Worm (Caenorhabditis elegans): Measurements from ENCODE around the gene Y75B8A.33.

The Y75B8A.33 gene

DNA sequence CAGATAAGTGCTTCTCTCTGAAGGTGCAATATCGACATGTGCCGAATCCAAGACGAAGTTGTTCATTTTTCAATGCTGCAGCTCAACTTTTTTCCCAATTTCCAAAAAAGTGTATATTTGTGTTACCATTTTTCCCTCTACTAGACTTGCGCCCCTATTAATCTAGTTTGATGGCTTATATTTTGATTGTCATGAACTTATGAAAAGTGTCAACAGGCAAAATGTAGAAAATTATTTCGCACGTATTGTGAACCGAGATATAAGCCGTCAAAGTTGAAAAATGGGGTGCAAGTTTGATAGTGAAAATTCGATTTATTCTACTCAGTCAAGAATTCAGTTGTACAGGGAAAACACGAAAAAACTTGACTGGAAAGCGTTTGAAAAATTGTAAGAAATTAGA, 8.7 kb downstream of the Y75B8A.33 start, which contains the start of gene Y75B8A.32:
TSS of gene Y75B8A.32 (minus strand) at position 101 of the 400 bp plus-strand sequence.
- TF ChIP-seq C17E4.6 (GFP tag; IDR thresholded peaks at IDR 0.05) (no peak), sdz-38 (tag; optimal IDR thresholded peaks at IDR 0.05) (no peak), snpc-1.3 (tag; optimal IDR thresholded peaks at IDR 0.05; ENCODE audit: insufficient read depth) (no peak), snpc-3.4 (tag; optimal IDR thresholded peaks at IDR 0.05) (no peak), dpl-1 (GFP tag; optimal IDR thresholded peaks at IDR 0.05) (no peak), ets-4 (GFP tag; optimal IDR thresholded peaks at IDR 0.05) (no peak), ztf-18 (tag; optimal IDR thresholded peaks at IDR 0.05) (no peak), lir-1 (GFP tag; conservative IDR thresholded peaks at IDR 0.05) (no peak), nfya-1 (tag; optimal IDR thresholded peaks at IDR 0.05; ENCODE audit: borderline replicate concordance, insufficient read depth) (no peak), F22D6.2 (tag; optimal IDR thresholded peaks at IDR 0.05) (no peak), Y67H2A.10 (GFP tag; conservative IDR thresholded peaks at IDR 0.05) (no peak), B0336.3 (GFP tag; IDR thresholded peaks at IDR 0.05) (no peak)

DNA sequence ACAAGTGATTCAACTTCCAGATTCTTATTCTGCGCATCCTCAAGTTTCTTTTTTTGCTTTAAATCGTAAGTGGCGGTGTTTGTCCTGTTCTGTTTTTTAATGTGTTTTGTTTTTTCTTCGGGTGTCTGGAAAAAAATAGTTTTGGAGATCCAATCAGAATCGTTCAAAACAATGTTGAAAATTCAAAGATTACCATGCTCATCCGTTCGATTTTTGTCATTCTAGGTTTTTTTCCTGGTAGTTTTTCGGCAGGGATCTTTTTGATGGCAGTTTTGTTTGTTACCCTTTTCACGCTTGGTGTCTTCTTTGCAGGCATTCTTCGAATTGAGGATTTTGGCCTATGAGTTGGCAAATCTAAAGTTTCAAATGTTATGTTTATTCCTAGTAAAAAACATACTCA, 10.6 kb downstream of the Y75B8A.33 start:
- TF ChIP-seq Y67H2A.10 (GFP tag; conservative IDR thresholded peaks at IDR 0.05) (no peak), aptf-2 (GFP tag; conservative IDR thresholded peaks at IDR 0.05) (no peak), ceh-100 (GFP tag; IDR thresholded peaks at IDR 0.05) (no peak), him-1 (tag; optimal IDR thresholded peaks at IDR 0.05) (no peak), attf-5 (GFP tag; optimal IDR thresholded peaks at IDR 0.05) (no peak), D2030.7 (GFP tag; IDR thresholded peaks at IDR 0.05) (no peak), K12H6.12 (tag; optimal IDR thresholded peaks at IDR 0.05) (no peak), pha-4 (tag; optimal IDR thresholded peaks at IDR 0.05) (no peak), fkh-3 (tag; optimal IDR thresholded peaks at IDR 0.05) (no peak), madf-10 (tag; optimal IDR thresholded peaks at IDR 0.05) (no peak), dpl-1 (GFP tag; optimal IDR thresholded peaks at IDR 0.05) (no peak), egl-18 (GFP tag; IDR thresholded peaks at IDR 0.05) (no peak), nfyb-1 (GFP tag; IDR thresholded peaks at IDR 0.05) (no peak), akir-1 (GFP tag; optimal IDR thresholded peaks at IDR 0.05) (no peak), mcd-1 (GFP tag; IDR thresholded peaks at IDR 0.05) (no peak), ztf-3 (GFP tag; optimal IDR thresholded peaks at IDR 0.05) (no peak)

DNA sequence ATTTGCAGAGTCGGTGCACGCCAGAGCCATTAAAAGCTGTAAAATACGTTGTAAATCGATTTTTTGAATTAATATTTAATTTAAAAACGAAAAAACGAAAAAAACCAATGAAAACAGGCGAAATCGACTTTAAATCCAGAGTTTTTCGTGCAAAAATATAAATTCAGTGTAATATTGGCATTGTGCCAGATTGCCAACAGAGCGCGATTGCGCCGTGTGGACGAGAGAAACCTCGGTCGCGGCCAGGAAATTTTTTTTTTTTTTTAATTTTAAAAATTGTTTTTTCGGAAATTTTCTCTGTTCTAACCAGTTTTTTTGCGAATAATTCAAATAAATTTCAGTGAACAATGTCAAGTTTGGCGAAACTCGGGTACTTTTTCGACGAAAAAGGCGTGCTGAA, 15.9 kb downstream of the Y75B8A.33 start, which contains the start of the genes pph-4.1 and Y75B8A.31:
TSS of gene pph-4.1 (minus strand) at position 36 of the 400 bp plus-strand sequence.
TSS of gene Y75B8A.31 (plus strand) at position 342 of the 400 bp plus-strand sequence.
- TF ChIP-seq F33H1.4 (GFP tag; IDR thresholded peaks at IDR 0.05) (peak; percentile 70), snpc-3.4 (tag; optimal IDR thresholded peaks at IDR 0.05) (peak; percentile 59), lsy-27 (tag; optimal IDR thresholded peaks at IDR 0.05; ENCODE audit: borderline replicate concordance, insufficient read depth) (no peak), Y67H2A.10 (GFP tag; conservative IDR thresholded peaks at IDR 0.05) (peak; percentile 59; the same call in 1 of the 2 replicates), lir-1 (GFP tag; conservative IDR thresholded peaks at IDR 0.05) (peak; percentile 67), snpc-1.1 (tag; optimal IDR thresholded peaks at IDR 0.05; ENCODE audit: insufficient read depth) (peak; percentile 48), somi-1 (GFP tag; optimal IDR thresholded peaks at IDR 0.05) (peak; percentile 13), nfya-2 (GFP tag; IDR thresholded peaks at IDR 0.05) (no peak), Y95B8A.8 (GFP tag; IDR thresholded peaks at IDR 0.05) (peak; percentile 70; the same call in 1 of the 2 replicates), F37B4.10 (GFP tag; IDR thresholded peaks at IDR 0.05) (no peak), dpl-1 (GFP tag; optimal IDR thresholded peaks at IDR 0.05) (peak; percentile 11), dpff-1 (tag; optimal IDR thresholded peaks at IDR 0.05) (no peak), F22D6.2 (tag; optimal IDR thresholded peaks at IDR 0.05) (peak; percentile 58), madf-10 (tag; optimal IDR thresholded peaks at IDR 0.05) (peak; percentile 34), ztf-6 (GFP tag; IDR thresholded peaks at IDR 0.05) (0 out of 2 replicates have a peak, but pooled peaks have one; percentile 37), snpc-4 (GFP tag; optimal IDR thresholded peaks at IDR 0.05) (no peak), snpc-4 (tag; optimal IDR thresholded peaks at IDR 0.05) (peak in 2 of 4 experiments; percentile 64 to 70), lin-54 (GFP tag; optimal IDR thresholded peaks at IDR 0.05) (peak; percentile 80), lin-40 (tag; optimal IDR thresholded peaks at IDR 0.05) (peak; percentile 79), xnd-1 (tag; optimal IDR thresholded peaks at IDR 0.05) (peak; percentile 36), F23B12.7 (tag; optimal IDR thresholded peaks at IDR 0.05; ENCODE audit: insufficient read depth) (peak; percentile 73), K11D2.4 (GFP tag; IDR thresholded peaks at IDR 0.05) (peak; percentile 85), B0019.2 (GFP tag; conservative IDR thresholded peaks at IDR 0.05) (peak; percentile 69), D2030.7 (GFP tag; IDR thresholded peaks at IDR 0.05) (peak; percentile 66), Y53G8AR.9 (GFP tag; conservative IDR thresholded peaks at IDR 0.05) (peak; percentile 82)
